Worm (Caenorhabditis elegans) whole organism, late embryonic: ENCODE data around the gene dpy-18.
A peak's percentile ranks its signal among the peaks of the same experiment; 100 is the strongest.

Experiments
- F13H6.1 ChIP-seq: sonication (generic microtip); optimal IDR thresholded peaks from 2 replicates; lab custom pipeline; 2016; ENCODE audit warnings: missing genetic modification characterization, missing compliant biosample characterization
- K02D7.2 ChIP-seq: sonication (generic microtip); optimal IDR thresholded peaks from 2 replicates; lab custom pipeline; 2017; ENCODE audit warnings: mild to moderate bottlenecking, missing genetic modification characterization, missing compliant biosample characterization
- T23F11.4 ChIP-seq: fragments of 200-800 bp; sonication (Bioruptor generic); optimal IDR thresholded peaks from 2 replicates; lab custom pipeline; 2018; ENCODE audit warnings: mild to moderate bottlenecking, missing genetic modification characterization, missing compliant biosample characterization
- ama-1 ChIP-seq: fragments of 150-350 bp; optimal IDR thresholded peaks from 2 replicates; lab custom pipeline; 2014
- ceh-14 ChIP-seq: sonication (generic microtip); optimal IDR thresholded peaks from 2 replicates; lab custom pipeline; 2016; ENCODE audit warnings: missing genotype, missing genetic modification characterization, missing compliant biosample characterization
- ceh-18 ChIP-seq: sonication (generic microtip); optimal IDR thresholded peaks from 2 replicates; lab custom pipeline; 2016; ENCODE audit warnings: missing genetic modification characterization, missing compliant biosample characterization
- ceh-2 ChIP-seq: sonication (generic microtip); optimal IDR thresholded peaks from 2 replicates; lab custom pipeline; 2016; ENCODE audit warnings: missing genotype, missing genetic modification characterization, missing compliant biosample characterization
- ceh-45 ChIP-seq: fragments of 200-800 bp; sonication (Bioruptor generic); IDR thresholded peaks from 2 replicates; pipeline ENCODE4 v1.3.6; 2022; ENCODE audit warnings: missing genetic modification reagents, missing genetic modification characterization, missing compliant biosample characterization
- ceh-9 ChIP-seq: sonication (generic microtip); optimal IDR thresholded peaks from 2 replicates; lab custom pipeline; 2016; ENCODE audit warnings: mild to moderate bottlenecking, missing genetic modification characterization, inconsistent platforms, missing compliant biosample characterization
- dmd-4 ChIP-seq: sonication (generic microtip); optimal IDR thresholded peaks from 2 replicates; lab custom pipeline; 2016; ENCODE audit warnings: borderline replicate concordance, missing genetic modification characterization, missing compliant biosample characterization
- dve-1 ChIP-seq: sonication (generic microtip); optimal IDR thresholded peaks from 2 replicates; lab custom pipeline; 2017; ENCODE audit warnings: antibody characterized with exemption, mild to moderate bottlenecking, missing genetic modification characterization, missing compliant biosample characterization
- elt-2 ChIP-seq: sonication (generic microtip); optimal IDR thresholded peaks from 2 replicates; lab custom pipeline; 2016; ENCODE audit warnings: missing genetic modification reagents, missing genetic modification characterization, missing compliant biosample characterization
- elt-4 ChIP-seq: sonication (generic microtip); optimal IDR thresholded peaks from 2 replicates; lab custom pipeline; 2016; ENCODE audit warnings: missing genetic modification characterization, missing compliant biosample characterization
- ets-4 ChIP-seq: sonication (generic microtip); optimal IDR thresholded peaks from 2 replicates; lab custom pipeline; 2016; ENCODE audit warnings: missing genetic modification characterization, missing compliant biosample characterization
- fkh-10 ChIP-seq: fragments of 150-350 bp; optimal IDR thresholded peaks from 2 replicates; lab custom pipeline; 2014; ENCODE audit warnings: missing biosample characterization, missing genetic modification reagents, missing genetic modification characterization
- fkh-6 ChIP-seq: sonication (generic microtip); optimal IDR thresholded peaks from 2 replicates; lab custom pipeline; 2016; ENCODE audit warnings: missing genetic modification characterization, missing compliant biosample characterization
- gmeb-2 ChIP-seq: sonication (generic microtip); optimal IDR thresholded peaks from 2 replicates; lab custom pipeline; 2016; ENCODE audit warnings: missing genetic modification characterization, inconsistent platforms, missing compliant biosample characterization
- hlh-13 ChIP-seq: fragments of 200-800 bp; sonication (Bioruptor generic); optimal IDR thresholded peaks from 2 replicates; lab custom pipeline; 2018; ENCODE audit warnings: mild to moderate bottlenecking, missing genetic modification characterization, missing compliant biosample characterization
- hlh-15 ChIP-seq: sonication (generic microtip); optimal IDR thresholded peaks from 2 replicates; lab custom pipeline; 2016; ENCODE audit warnings: missing genetic modification characterization, missing compliant biosample characterization
- lim-6 ChIP-seq: sonication (generic microtip); optimal IDR thresholded peaks from 2 replicates; lab custom pipeline; 2016; ENCODE audit warnings: missing genetic modification characterization, missing compliant biosample characterization
- lin-11 ChIP-seq: fragments of 200-800 bp; sonication (Bioruptor generic); optimal IDR thresholded peaks from 2 replicates; lab custom pipeline; 2018; ENCODE audit warnings: mild to moderate bottlenecking, missing genetic modification characterization, missing compliant biosample characterization
- mec-3 ChIP-seq: sonication (generic microtip); optimal IDR thresholded peaks from 2 replicates; lab custom pipeline; 2016; ENCODE audit warnings: borderline replicate concordance, missing genetic modification characterization, missing compliant biosample characterization
- nhr-11 ChIP-seq: fragments of 150-350 bp; optimal IDR thresholded peaks from 2 replicates; lab custom pipeline; 2014; ENCODE audit warnings: missing biosample characterization, missing genetic modification characterization
- nhr-232 ChIP-seq: sonication (generic microtip); optimal IDR thresholded peaks from 2 replicates; lab custom pipeline; 2016; ENCODE audit warnings: missing genetic modification characterization, missing compliant biosample characterization
- npax-4 ChIP-seq: sonication (generic microtip); optimal IDR thresholded peaks from 2 replicates; lab custom pipeline; 2016; ENCODE audit warnings: missing genetic modification characterization, missing compliant biosample characterization
- odd-2 ChIP-seq: sonication (generic microtip); optimal IDR thresholded peaks from 2 replicates; lab custom pipeline; 2017; ENCODE audit warnings: antibody characterized with exemption, mild to moderate bottlenecking, missing genetic modification characterization, missing compliant biosample characterization
- pax-1 ChIP-seq: fragments of 150-350 bp; optimal IDR thresholded peaks from 2 replicates; lab custom pipeline; 2014; ENCODE audit warnings: missing biosample characterization, missing genetic modification characterization
- pha-2 ChIP-seq: sonication (generic microtip); optimal IDR thresholded peaks from 2 replicates; lab custom pipeline; 2017; ENCODE audit warnings: mild to moderate bottlenecking, missing genetic modification characterization, missing compliant biosample characterization
- pha-4 ChIP-seq: fragments of 150-350 bp; optimal IDR thresholded peaks from 2 replicates; lab custom pipeline; 2018; ENCODE audit warnings: missing biosample characterization, missing genetic modification reagents, missing genetic modification characterization
- pros-1 ChIP-seq: fragments of 150-350 bp; optimal IDR thresholded peaks from 2 replicates; lab custom pipeline; 2014; ENCODE audit warnings: missing biosample characterization, missing genetic modification reagents, missing genetic modification characterization
- ref-2 ChIP-seq: sonication (generic microtip); optimal IDR thresholded peaks from 2 replicates; lab custom pipeline; 2016; ENCODE audit warnings: missing genetic modification characterization, missing compliant biosample characterization
- rnt-1 ChIP-seq: sonication (generic microtip); optimal IDR thresholded peaks from 2 replicates; lab custom pipeline; 2016; ENCODE audit warnings: missing genetic modification characterization, missing compliant biosample characterization
- sdc-2 ChIP-seq: sonication (generic microtip); optimal IDR thresholded peaks from 2 replicates; lab custom pipeline; 2016; ENCODE audit warnings: missing genotype, missing genetic modification characterization, missing compliant biosample characterization
- syd-9 ChIP-seq: sonication (generic microtip); optimal IDR thresholded peaks from 2 replicates; lab custom pipeline; 2016; ENCODE audit warnings: mild to moderate bottlenecking, missing genetic modification characterization, moderate library complexity, missing compliant biosample characterization
- tbx-2 ChIP-seq: sonication (generic microtip); optimal IDR thresholded peaks from 2 replicates; lab custom pipeline; 2016; ENCODE audit warnings: missing genetic modification characterization, missing compliant biosample characterization
- unc-3 ChIP-seq, 2 experiments: fragments of 200-800 bp in 1 of 2; sonication (Bioruptor generic) in 1 of 2; sonication (generic microtip) in 1 of 2; conservative IDR thresholded peaks in 1 of 2; optimal IDR thresholded peaks in 1 of 2; 2 replicates each; pipeline versions ENCODE4 v1.3.6 to Lab custom; 2016 to 2022; ENCODE audit warnings: missing compliant biosample characterization in 2 of 2, missing genetic modification characterization in 2 of 2, missing genetic modification reagents in 1 of 2
- unc-55 ChIP-seq: sonication (generic microtip); optimal IDR thresholded peaks from 2 replicates; lab custom pipeline; 2017; ENCODE audit warnings: missing biosample characterization, missing genetic modification reagents, missing genetic modification characterization
- unc-86 ChIP-seq: sonication (generic microtip); optimal IDR thresholded peaks from 2 replicates; lab custom pipeline; 2016; ENCODE audit warnings: missing genetic modification characterization, missing compliant biosample characterization
- ztf-16 ChIP-seq: sonication (generic microtip); optimal IDR thresholded peaks from 2 replicates; lab custom pipeline; 2017; ENCODE audit warnings: missing genetic modification characterization, missing compliant biosample characterization

Gene dpy-18

DNA sequence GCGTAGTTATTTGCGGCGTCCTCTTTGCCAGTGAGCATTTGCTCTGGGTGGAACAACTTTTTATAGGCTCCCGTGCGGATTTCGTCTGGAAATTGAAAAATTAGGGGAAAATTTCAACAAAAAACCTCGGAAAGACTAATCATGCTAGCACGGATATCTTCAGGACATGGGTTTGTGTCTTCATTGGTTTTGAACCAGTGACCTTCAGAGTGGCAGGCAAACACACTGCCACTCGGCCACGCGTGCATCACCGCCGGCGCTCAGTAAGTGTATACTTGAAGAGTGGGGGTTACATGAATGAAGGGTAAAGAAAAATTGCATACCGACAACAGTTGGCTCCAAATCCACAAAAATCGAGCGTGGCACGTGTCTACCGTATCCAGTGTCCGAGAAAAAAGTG, 6.5 kb downstream of the dpy-18 start (continued):
- peak; percentile 16 for TF ChIP-seq mec-3 (tag; lab: Kevin White, UChicago)
- peak; percentile 80 for TF ChIP-seq unc-86 (tag; lab: Kevin White, UChicago)
- TF ChIP-seq pax-1 (tag; lab: Kevin White, UChicago), result no peak
- TF ChIP-seq hlh-15 (tag; lab: Kevin White, UChicago), result peak; percentile 78
- TF ChIP-seq hlh-13 (GFP tag; lab: Kevin White, UChicago), result peak; percentile 84
- peak; percentile 88 for TF ChIP-seq nhr-232 (tag; lab: Kevin White, UChicago)
- no peak for TF ChIP-seq ama-1 (lab: Kevin White, UChicago)
- peak; percentile 74 for TF ChIP-seq dmd-4
- TF ChIP-seq rnt-1 (tag; lab: Kevin White, UChicago), result peak; percentile 69
- TF ChIP-seq pha-2 (tag; lab: Kevin White, UChicago), result peak; percentile 87
- TF ChIP-seq lim-6, result peak; percentile 56
- TF ChIP-seq tbx-2, result peak; percentile 84
- peak; percentile 82 for TF ChIP-seq ztf-16 (tag; lab: Kevin White, UChicago)
- peak; percentile 79 for TF ChIP-seq unc-3 (GFP tag; conservative IDR thresholded peaks at IDR 0.05; lab: Robert Waterston, UW)
- TF ChIP-seq unc-3 (tag; optimal IDR thresholded peaks at IDR 0.05; lab: Kevin White, UChicago), result peak; percentile 68
- TF ChIP-seq pha-4 (tag; lab: Kevin White, UChicago), result no peak
- TF ChIP-seq fkh-6, result peak; percentile 88
- TF ChIP-seq sdc-2 (tag; lab: Kevin White, UChicago), result peak; percentile 83
- TF ChIP-seq ceh-9 (tag; lab: Kevin White, UChicago), result peak; percentile 64
- TF ChIP-seq ceh-2 (tag; lab: Kevin White, UChicago), result peak; percentile 71
- TF ChIP-seq gmeb-2 (tag; lab: Kevin White, UChicago), result peak; percentile 90
- peak; percentile 90 for TF ChIP-seq elt-2 (tag; lab: Kevin White, UChicago)
- peak; percentile 72 for TF ChIP-seq npax-4 (tag; lab: Kevin White, UChicago)
- TF ChIP-seq F13H6.1 (tag; lab: Kevin White, UChicago), result peak; percentile 59
- TF ChIP-seq nhr-11, result no peak
- TF ChIP-seq ceh-18 (tag; lab: Kevin White, UChicago), result peak; percentile 79
- TF ChIP-seq ets-4 (tag; lab: Kevin White, UChicago), result peak; percentile 35
- TF ChIP-seq lin-11, result peak; percentile 82
- peak; percentile 68; the same call in 1 of the 2 replicates for TF ChIP-seq ceh-45
- TF ChIP-seq odd-2, result peak; percentile 41
- peak; percentile 80 for TF ChIP-seq ceh-14 (tag; lab: Kevin White, UChicago)
- TF ChIP-seq unc-55 (GFP tag; lab: Kevin White, UChicago), result no peak
- peak; percentile 64 for TF ChIP-seq T23F11.4
- TF ChIP-seq K02D7.2 (tag; lab: Kevin White, UChicago), result peak; percentile 78

DNA sequence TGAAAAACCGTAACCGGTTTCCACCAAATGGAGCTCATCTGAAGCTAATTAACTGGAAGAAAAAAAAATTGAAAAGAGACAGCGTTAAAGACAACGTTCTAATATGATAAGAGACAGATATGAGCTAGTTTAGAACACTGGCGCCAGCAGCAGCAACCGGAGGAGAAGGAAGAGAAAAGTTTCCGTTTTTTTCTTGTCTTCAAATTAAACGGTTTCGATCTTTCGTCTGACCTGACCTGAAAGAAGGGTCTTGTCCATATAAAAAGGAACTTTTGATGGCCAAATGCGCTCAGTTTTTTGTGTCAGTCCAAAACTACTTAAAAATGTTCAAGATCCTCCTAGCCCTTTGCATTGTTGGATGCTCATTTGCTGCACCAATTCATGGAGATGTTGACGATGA, 11.3 kb downstream of the dpy-18 start, which contains the start of gene T28D6.3:
Gene T28D6.3 (plus strand): TSS at position 301 of the 400 bp plus-strand sequence.
- no peak for TF ChIP-seq K02D7.2 (tag; lab: Kevin White, UChicago)
- no peak for TF ChIP-seq ref-2 (tag; lab: Kevin White, UChicago)
- TF ChIP-seq dve-1 (tag; lab: Kevin White, UChicago), result no peak
- no peak for TF ChIP-seq fkh-10 (GFP tag; lab: Kevin White, UChicago)
- TF ChIP-seq, all 69 proteins: peak for 0

DNA sequence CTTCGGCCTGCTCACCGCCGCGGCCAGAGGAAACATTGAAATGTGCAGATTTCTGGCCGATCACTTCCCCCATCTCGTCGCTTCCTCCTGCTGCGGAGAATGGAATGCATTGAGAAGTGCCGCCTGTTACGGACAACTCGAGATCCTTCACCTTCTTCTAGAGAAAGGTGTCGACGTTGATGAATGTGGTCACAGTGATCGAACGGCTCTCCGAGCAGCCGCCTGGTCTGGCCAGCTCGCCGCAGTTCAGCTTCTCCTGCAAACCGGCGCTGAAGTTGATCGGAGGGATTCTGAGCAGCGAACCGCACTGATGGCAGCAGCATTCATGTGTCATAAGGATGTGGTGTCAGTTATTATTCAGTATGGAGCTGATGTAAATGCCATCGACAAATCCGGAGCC, 14.9 kb downstream of the dpy-18 start:
- no peak for TF ChIP-seq elt-4
- no peak for TF ChIP-seq hlh-13 (GFP tag; lab: Kevin White, UChicago)
- no peak for TF ChIP-seq pros-1
- no peak for TF ChIP-seq syd-9 (tag; lab: Kevin White, UChicago)
